Worm (Caenorhabditis elegans): ENCODE data around the gene nlp-79.

ce11 chrIV:13170241-13170640 lies 20.9 kb downstream of the nlp-79 start, which contains the start of gene nas-14:
- no peak for TF ChIP-seq madf-2 (tag; optimal IDR thresholded peaks at IDR 0.05)
- no peak for TF ChIP-seq pag-3 (tag; optimal IDR thresholded peaks at IDR 0.05; ENCODE audit: borderline replicate concordance)
- no peak for TF ChIP-seq tbx-7 (tag; optimal IDR thresholded peaks at IDR 0.05)
- TF ChIP-seq pqm-1 (tag; optimal IDR thresholded peaks at IDR 0.05): no peak
- no peak for TF ChIP-seq ets-4 (tag; optimal IDR thresholded peaks at IDR 0.05)
- no peak for TF ChIP-seq sox-2 (GFP tag; IDR thresholded peaks at IDR 0.05)
- TF ChIP-seq fkh-6 (tag; optimal IDR thresholded peaks at IDR 0.05): no peak

Data from whole organism, late embryonic.